Worm (Caenorhabditis elegans): ENCODE data around the gene bgnt-1.4.

The bgnt-1.4 gene

DNA sequence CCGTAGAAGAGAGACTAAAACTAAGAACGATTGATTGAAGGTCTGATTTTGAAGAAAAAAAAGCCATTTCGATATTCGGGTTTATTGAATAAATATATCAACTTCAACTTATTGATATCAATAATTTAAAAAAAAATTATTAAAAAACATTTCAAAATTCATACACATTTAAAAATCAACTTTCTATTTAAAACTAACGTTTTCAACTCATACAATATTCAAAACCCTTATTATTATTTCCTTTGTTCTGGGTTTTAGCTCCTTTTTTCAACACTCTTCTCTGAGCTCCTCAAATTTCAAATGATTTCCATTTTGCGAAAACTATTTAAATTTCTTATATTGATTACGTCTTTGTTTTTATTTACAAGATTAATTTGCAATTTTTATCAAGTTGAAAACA lies 15.5 kb upstream of the bgnt-1.4 start, which contains the start of gene C18G1.7:
Gene C18G1.7 (plus strand): TSS at position 301 of the 400 bp plus-strand sequence.
- TF ChIP-seq xbp-1 (tag; optimal IDR thresholded peaks at IDR 0.05) (no peak), unc-130 (tag; optimal IDR thresholded peaks at IDR 0.05) (no peak), jun-1 (tag; optimal IDR thresholded peaks at IDR 0.05) (no peak), fkh-10 (GFP tag; optimal IDR thresholded peaks at IDR 0.05) (no peak), nhr-11 (tag; optimal IDR thresholded peaks at IDR 0.05) (no peak), sup-37 (GFP tag; optimal IDR thresholded peaks at IDR 0.05) (no peak), zip-4 (GFP tag; optimal IDR thresholded peaks at IDR 0.05) (no peak), swsn-7 (tag; optimal IDR thresholded peaks at IDR 0.05) (no peak), elt-2 (tag; optimal IDR thresholded peaks at IDR 0.05) (no peak), hlh-4 (tag; optimal IDR thresholded peaks at IDR 0.05) (no peak), vab-15 (tag; optimal IDR thresholded peaks at IDR 0.05) (no peak), ztf-11 (tag; optimal IDR thresholded peaks at IDR 0.05) (no peak), irx-1 (tag; optimal IDR thresholded peaks at IDR 0.05) (no peak), lin-13 (GFP tag; optimal IDR thresholded peaks at IDR 0.05) (no peak), nhr-85 (tag) (no peak), dsc-1 (tag; optimal IDR thresholded peaks at IDR 0.05) (no peak), tbx-2 (tag; optimal IDR thresholded peaks at IDR 0.05) (no peak), ceh-82 (tag; optimal IDR thresholded peaks at IDR 0.05) (no peak), efl-3 (GFP tag; optimal IDR thresholded peaks at IDR 0.05) (no peak), ceh-88 (GFP tag; IDR thresholded peaks at IDR 0.05) (no peak)

- TF ChIP-seq nhr-47 (tag; optimal IDR thresholded peaks at IDR 0.05) (no peak), aly-2 (tag; optimal IDR thresholded peaks at IDR 0.05) (no peak), nhr-71 (tag; optimal IDR thresholded peaks at IDR 0.05) (no peak), hpl-2 (GFP tag; optimal IDR thresholded peaks at IDR 0.05) (no peak), nhr-11 (tag; optimal IDR thresholded peaks at IDR 0.05) (no peak), nhr-90 (tag; optimal IDR thresholded peaks at IDR 0.05; ENCODE audit: poor library complexity) (no peak), ceh-8 (GFP tag; optimal IDR thresholded peaks at IDR 0.05) (no peak), aha-1 (tag; optimal IDR thresholded peaks at IDR 0.05) (no peak), nhr-76 (tag; optimal IDR thresholded peaks at IDR 0.05) (no peak), alr-1 (tag; optimal IDR thresholded peaks at IDR 0.05; ENCODE audit: borderline replicate concordance) (no peak), lin-13 (GFP tag; optimal IDR thresholded peaks at IDR 0.05) (no peak), jun-1 (tag; optimal IDR thresholded peaks at IDR 0.05) (no peak), snu-23 (GFP tag; optimal IDR thresholded peaks at IDR 0.05) (no peak), ceh-63 (GFP tag; optimal IDR thresholded peaks at IDR 0.05) (no peak), F16B12.6 (tag; optimal IDR thresholded peaks at IDR 0.05) (no peak), fkh-10 (GFP tag; optimal IDR thresholded peaks at IDR 0.05) (no peak), rnt-1 (tag; optimal IDR thresholded peaks at IDR 0.05) (no peak), dsc-1 (tag; optimal IDR thresholded peaks at IDR 0.05) (no peak), grh-1 (GFP tag; IDR thresholded peaks at IDR 0.05) (no peak)
Measured at ce11 chrV:4750294-4750693, 10.5 kb upstream of the bgnt-1.4 start, which contains the start of gene C18G1.6. Gene C18G1.6, plus strand, starts transcription at chrV:4750594.

DNA sequence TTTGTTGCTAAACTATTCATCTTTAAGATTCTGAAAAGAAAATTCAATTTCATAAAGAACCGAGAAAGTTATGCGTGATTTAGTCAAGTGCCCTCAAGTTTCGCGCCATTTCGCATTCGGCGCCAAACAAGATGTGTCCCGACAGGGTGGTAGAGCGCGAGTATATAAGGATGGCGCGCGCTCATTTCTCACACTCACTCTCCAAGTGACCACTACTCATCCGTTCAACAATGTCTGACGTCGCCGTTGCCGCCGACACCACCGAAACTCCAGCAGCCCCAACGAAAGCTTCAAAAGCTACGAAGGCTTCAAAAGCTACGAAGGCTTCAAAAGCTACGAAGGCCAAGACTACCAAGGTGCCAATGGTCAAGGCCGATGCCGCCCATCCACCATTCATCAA lies 6.7 kb upstream of the bgnt-1.4 start, which contains the start of gene hil-4:
Gene hil-4 (plus strand): TSS at position 191 of the 400 bp plus-strand sequence.
- no peak for TF ChIP-seq ceh-8 (GFP tag; optimal IDR thresholded peaks at IDR 0.05)
- TF ChIP-seq egl-13 (tag; optimal IDR thresholded peaks at IDR 0.05), result no peak
- no peak for TF ChIP-seq sox-4 (tag; optimal IDR thresholded peaks at IDR 0.05)
- no peak for TF ChIP-seq nhr-71 (tag; optimal IDR thresholded peaks at IDR 0.05)
- no peak for TF ChIP-seq Y116A8C.19 (tag; optimal IDR thresholded peaks at IDR 0.05; ENCODE audit: borderline replicate concordance)
- no peak for TF ChIP-seq ceh-90 (tag; optimal IDR thresholded peaks at IDR 0.05)
- no peak for TF ChIP-seq hpl-2 (GFP tag; optimal IDR thresholded peaks at IDR 0.05)
- no peak for TF ChIP-seq lin-35 (GFP tag; optimal IDR thresholded peaks at IDR 0.05)
- no peak for TF ChIP-seq F16B12.6 (tag; optimal IDR thresholded peaks at IDR 0.05)
- peak in 1 of 3 experiments; percentile 18 for TF ChIP-seq dpl-1 (GFP tag; optimal IDR thresholded peaks at IDR 0.05)
- TF ChIP-seq efl-1 (optimal IDR thresholded peaks at IDR 0.05), result peak in 1 of 2 experiments; percentile 21
- no peak for TF ChIP-seq efl-1 (GFP tag; optimal IDR thresholded peaks at IDR 0.05 in 1 of 2)
- no peak for TF ChIP-seq vab-15 (tag; optimal IDR thresholded peaks at IDR 0.05)

Data from whole organism, L1 larva.